Fruit fly (Drosophila melanogaster): Measurements from ENCODE around the gene tyf.

The tyf gene

dm6 chrX:4089012-4089649 lies 27.7 kb upstream of the tyf start:
- TF ChIP-seq jim (GFP tag; optimal IDR thresholded peaks at IDR 0.05) (no peak), Myc (optimal IDR thresholded peaks at IDR 0.05) (no peak), brk (GFP tag; optimal IDR thresholded peaks at IDR 0.05) (no peak), CG32264 (GFP tag; optimal IDR thresholded peaks at IDR 0.05) (no peak), lola (GFP tag; optimal IDR thresholded peaks at IDR 0.05) (no peak), Vsx2 (GFP tag; optimal IDR thresholded peaks at IDR 0.05; ENCODE audit: partially characterized antibody) (no peak), psq (GFP tag; optimal IDR thresholded peaks at IDR 0.05) (no peak), sage (GFP tag; optimal IDR thresholded peaks at IDR 0.05) (no peak), Hr83 (GFP tag; optimal IDR thresholded peaks at IDR 0.05; ENCODE audit: poor library complexity, severe bottlenecking) (no peak), Jra (GFP tag; optimal IDR thresholded peaks at IDR 0.05) (no peak), Abd-B (GFP tag; optimal IDR thresholded peaks at IDR 0.05) (no peak), HLH106 (tag; optimal IDR thresholded peaks at IDR 0.05) (no peak), Mio (GFP tag; optimal IDR thresholded peaks at IDR 0.05) (no peak), Dif (GFP tag; optimal IDR thresholded peaks at IDR 0.05; ENCODE audit: partially characterized antibody) (no peak), dsf (GFP tag; optimal IDR thresholded peaks at IDR 0.05; ENCODE audit: borderline replicate concordance) (no peak), usp (GFP tag; optimal IDR thresholded peaks at IDR 0.05) (no peak), GATAd (GFP tag; optimal IDR thresholded peaks at IDR 0.05) (no peak), woc (GFP tag; optimal IDR thresholded peaks at IDR 0.05) (no peak)

- TF ChIP-seq jim (GFP tag; optimal IDR thresholded peaks at IDR 0.05) (no peak), rgr (GFP tag; optimal IDR thresholded peaks at IDR 0.05) (no peak), h (GFP tag; optimal IDR thresholded peaks at IDR 0.05) (no peak), usp (GFP tag; optimal IDR thresholded peaks at IDR 0.05) (no peak), tai (GFP tag; optimal IDR thresholded peaks at IDR 0.05) (no peak), dsf (GFP tag; optimal IDR thresholded peaks at IDR 0.05; ENCODE audit: borderline replicate concordance) (no peak), Hr78 (GFP tag; optimal IDR thresholded peaks at IDR 0.05) (no peak), brk (GFP tag; optimal IDR thresholded peaks at IDR 0.05) (no peak), fru (GFP tag; optimal IDR thresholded peaks at IDR 0.05) (no peak), br (GFP tag; optimal IDR thresholded peaks at IDR 0.05) (no peak), pan (optimal IDR thresholded peaks at IDR 0.05) (no peak), Dfd (GFP tag; optimal IDR thresholded peaks at IDR 0.05) (no peak), Hr83 (GFP tag; optimal IDR thresholded peaks at IDR 0.05; ENCODE audit: poor library complexity, severe bottlenecking) (no peak), Dif (GFP tag; optimal IDR thresholded peaks at IDR 0.05; ENCODE audit: partially characterized antibody) (no peak), Rel (GFP tag; optimal IDR thresholded peaks at IDR 0.05) (no peak), Rel (tag; optimal IDR thresholded peaks at IDR 0.05) (no peak), dl (GFP tag; optimal IDR thresholded peaks at IDR 0.05; ENCODE audit: insufficient read depth in 1 of 2, partially characterized antibody in 2 of 2) (no peak)
Observed at dm6 chrX:4100824-4101368, 15.9 kb upstream of the tyf start, which contains the start of the genes Cmtr1 and CG15375. Cmtr1 (minus strand) TSS chrX:4101031. CG15375 (plus strand) TSS chrX:4101318.

- no peak for TF ChIP-seq Rel (GFP tag; optimal IDR thresholded peaks at IDR 0.05)
- peak; percentile 3 for TF ChIP-seq Rel (tag; optimal IDR thresholded peaks at IDR 0.05)
- TF ChIP-seq lola (GFP tag; optimal IDR thresholded peaks at IDR 0.05): no peak
Observed at dm6 chrX:4104132-4104531, 12.7 kb upstream of the tyf start, which contains the start of the genes Xpac and brn. Xpac (minus strand) TSS chrX:4104197. brn (plus strand) TSS chrX:4104342.

dm6 chrX:4105830-4106233 lies 11.0 kb upstream of the tyf start, which contains the start of gene cib:
cib (plus strand) TSS chrX:4106113.
- no peak for TF ChIP-seq Hnf4 (GFP tag; optimal IDR thresholded peaks at IDR 0.05)
- no peak for TF ChIP-seq ey (GFP tag; optimal IDR thresholded peaks at IDR 0.05)
- TF ChIP-seq fru (GFP tag; optimal IDR thresholded peaks at IDR 0.05): peak; percentile 66
- TF ChIP-seq CG32264 (GFP tag; optimal IDR thresholded peaks at IDR 0.05): no peak
- no peak for TF ChIP-seq CrebA (GFP tag; optimal IDR thresholded peaks at IDR 0.05; ENCODE audit: borderline replicate concordance)
- TF ChIP-seq N (GFP tag; optimal IDR thresholded peaks at IDR 0.05): no peak
- TF ChIP-seq Hr83 (GFP tag; optimal IDR thresholded peaks at IDR 0.05; ENCODE audit: poor library complexity, severe bottlenecking): no peak
- peak; percentile 13 for TF ChIP-seq HLH106 (tag; optimal IDR thresholded peaks at IDR 0.05)
- TF ChIP-seq dsf (GFP tag; optimal IDR thresholded peaks at IDR 0.05; ENCODE audit: borderline replicate concordance): no peak
- TF ChIP-seq Mio (GFP tag; optimal IDR thresholded peaks at IDR 0.05): no peak
- peak; percentile 7 for TF ChIP-seq Jra (GFP tag; optimal IDR thresholded peaks at IDR 0.05)
- TF ChIP-seq dmrt93B (GFP tag; optimal IDR thresholded peaks at IDR 0.05): no peak
- TF ChIP-seq Vsx2 (GFP tag; optimal IDR thresholded peaks at IDR 0.05; ENCODE audit: partially characterized antibody): no peak
- TF ChIP-seq brk (GFP tag; optimal IDR thresholded peaks at IDR 0.05): no peak
- no peak for TF ChIP-seq woc (GFP tag; optimal IDR thresholded peaks at IDR 0.05)
- peak; percentile 36 for TF ChIP-seq Dif (GFP tag; optimal IDR thresholded peaks at IDR 0.05; ENCODE audit: partially characterized antibody)
- TF ChIP-seq GATAd (GFP tag; optimal IDR thresholded peaks at IDR 0.05): no peak
- no peak for TF ChIP-seq pan (optimal IDR thresholded peaks at IDR 0.05)
- no peak for TF ChIP-seq sage (GFP tag; optimal IDR thresholded peaks at IDR 0.05)
- peak; percentile 37 for TF ChIP-seq OdsH (GFP tag; optimal IDR thresholded peaks at IDR 0.05)
- TF ChIP-seq Rel (GFP tag; optimal IDR thresholded peaks at IDR 0.05): no peak
- peak; percentile 74 for TF ChIP-seq Rel (tag; optimal IDR thresholded peaks at IDR 0.05)
- TF ChIP-seq dl (GFP tag; optimal IDR thresholded peaks at IDR 0.05; ENCODE audit: insufficient read depth in 1 of 2, partially characterized antibody in 2 of 2): no peak
- no peak for TF ChIP-seq lola (GFP tag; optimal IDR thresholded peaks at IDR 0.05)
- peak; percentile 4 for TF ChIP-seq psq (GFP tag; optimal IDR thresholded peaks at IDR 0.05)
- TF ChIP-seq h (GFP tag; optimal IDR thresholded peaks at IDR 0.05): peak; percentile 28
- TF ChIP-seq Dfd (GFP tag; optimal IDR thresholded peaks at IDR 0.05): no peak
- no peak for TF ChIP-seq sv (GFP tag; optimal IDR thresholded peaks at IDR 0.05)
- TF ChIP-seq br (GFP tag; optimal IDR thresholded peaks at IDR 0.05): peak; percentile 38
- no peak for TF ChIP-seq jim (GFP tag; optimal IDR thresholded peaks at IDR 0.05)
- TF ChIP-seq rgr (GFP tag; optimal IDR thresholded peaks at IDR 0.05): peak; percentile 65
- TF ChIP-seq usp (GFP tag; optimal IDR thresholded peaks at IDR 0.05): no peak
- TF ChIP-seq tai (GFP tag; optimal IDR thresholded peaks at IDR 0.05): no peak
- no peak for TF ChIP-seq Hr78 (GFP tag; optimal IDR thresholded peaks at IDR 0.05)
- peak in 1 of 2 experiments; percentile 64 for TF ChIP-seq foxo (GFP tag; optimal IDR thresholded peaks at IDR 0.05)
- TF ChIP-seq Myc (optimal IDR thresholded peaks at IDR 0.05): peak; percentile 9

All from whole organism, wandering third instar larva.